Worm (Caenorhabditis elegans) whole organism, midembryonic: Measurements from ENCODE around the gene ZK686.1.

ENCODE experiments used
- T22C8.4 ChIP-seq: fragments of 200-800 bp; sonication (Bioruptor generic); IDR thresholded peaks from 2 replicates; pipeline ENCODE4 v1.3.6; 2022; ENCODE audit warnings: missing genetic modification characterization, missing compliant biosample characterization
- cog-1 ChIP-seq: sonication (generic microtip); optimal IDR thresholded peaks from 2 replicates; lab custom pipeline; 2016; ENCODE audit warnings: missing genetic modification characterization, missing compliant biosample characterization
- flt-1 ChIP-seq: fragments of 200-800 bp; sonication (Bioruptor generic); IDR thresholded peaks from 2 replicates; pipeline ENCODE4 v1.3.6; 2022; ENCODE audit warnings: missing genetic modification characterization, missing compliant biosample characterization
- klf-2 ChIP-seq: fragments of 200-800 bp; sonication (Bioruptor generic); conservative IDR thresholded peaks from 2 replicates; pipeline ENCODE4 v1.3.6; 2022; ENCODE audit warnings: missing genetic modification reagents, missing genetic modification characterization, missing compliant biosample characterization
- med-1 ChIP-seq: sonication (generic microtip); optimal IDR thresholded peaks from 2 replicates; lab custom pipeline; 2017; ENCODE audit warnings: missing genetic modification characterization, mild to moderate bottlenecking, missing compliant biosample characterization, antibody characterized with exemption, missing genetic modification reagents; ENCODE audit not compliant: insufficient read depth
- ref-1 ChIP-seq: fragments of 200-800 bp; sonication (Bioruptor generic); conservative IDR thresholded peaks from 2 replicates; pipeline ENCODE4 v1.3.6; 2022; ENCODE audit warnings: missing genetic modification reagents, missing genetic modification characterization, missing compliant biosample characterization
- tab-1 ChIP-seq: fragments of 200-800 bp; sonication (Bioruptor generic); IDR thresholded peaks from 2 replicates; pipeline ENCODE4 v1.3.6; 2022; ENCODE audit warnings: missing genetic modification characterization, missing compliant biosample characterization
- ztf-23 ChIP-seq: fragments of 200-800 bp; sonication (Bioruptor generic); IDR thresholded peaks from 2 replicates; pipeline ENCODE4 v1.3.6; 2022; ENCODE audit warnings: missing genetic modification reagents, missing genetic modification characterization, missing compliant biosample characterization
- ztf-29 ChIP-seq: fragments of 200-800 bp; sonication (Bioruptor generic); IDR thresholded peaks from 2 replicates; pipeline ENCODE4 v1.3.6; 2022; ENCODE audit warnings: missing genetic modification reagents, missing genetic modification characterization, missing compliant biosample characterization

Gene ZK686.1

ce11 chrIII:7780566-7781238 is 7.8 kb downstream of the ZK686.1 start:
- TF ChIP-seq tab-1 (GFP tag; lab: Robert Waterston, UW) (no peak), cog-1 (no peak), ztf-23 (GFP tag; lab: Robert Waterston, UW) (no peak), klf-2 (GFP tag; lab: Robert Waterston, UW) (no peak), T22C8.4 (no peak), med-1 (no peak), ztf-29 (GFP tag; lab: Robert Waterston, UW) (no peak), ref-1 (GFP tag; lab: Robert Waterston, UW) (no peak), flt-1 (GFP tag; lab: Robert Waterston, UW) (no peak)

ce11 chrIII:7783354-7783753 is 10.4 kb downstream of the ZK686.1 start, which contains the start of gene mab-5:
Gene mab-5 (minus strand): TSS chrIII:7783454.
- TF ChIP-seq klf-2 (GFP tag; lab: Robert Waterston, UW) (no peak), cog-1 (no peak), ztf-23 (GFP tag; lab: Robert Waterston, UW) (no peak), med-1 (no peak), ztf-29 (GFP tag; lab: Robert Waterston, UW) (no peak), ref-1 (GFP tag; lab: Robert Waterston, UW) (no peak), T22C8.4 (no peak), flt-1 (GFP tag; lab: Robert Waterston, UW) (no peak), tab-1 (GFP tag; lab: Robert Waterston, UW) (no peak)

- TF ChIP-seq ref-1 (GFP tag; lab: Robert Waterston, UW) (no peak), cog-1 (no peak)
Measured at ce11 chrIII:7784201-7784600, 11.3 kb downstream of the ZK686.1 start.

- TF ChIP-seq tab-1 (GFP tag; lab: Robert Waterston, UW): no peak
- no peak for TF ChIP-seq ref-1 (GFP tag; lab: Robert Waterston, UW)
- no peak for TF ChIP-seq klf-2 (GFP tag; lab: Robert Waterston, UW)
- no peak for TF ChIP-seq med-1
- no peak for TF ChIP-seq flt-1 (GFP tag; lab: Robert Waterston, UW)
- no peak for TF ChIP-seq cog-1
- TF ChIP-seq ztf-29 (GFP tag; lab: Robert Waterston, UW): no peak
- no peak for TF ChIP-seq T22C8.4
- no peak for TF ChIP-seq ztf-23 (GFP tag; lab: Robert Waterston, UW)
Measured at ce11 chrIII:7788410-7788809, 15.5 kb downstream of the ZK686.1 start.

ce11 chrIII:7790522-7790921 is 17.6 kb downstream of the ZK686.1 start:
- TF ChIP-seq ztf-23 (GFP tag; lab: Robert Waterston, UW): no peak
- TF ChIP-seq T22C8.4: no peak
- TF ChIP-seq cog-1: no peak

ce11 chrIII:7792209-7792608 is 19.3 kb downstream of the ZK686.1 start:
- no peak for TF ChIP-seq ztf-29 (GFP tag; lab: Robert Waterston, UW)
- TF ChIP-seq med-1: no peak
- no peak for TF ChIP-seq klf-2 (GFP tag; lab: Robert Waterston, UW)
- TF ChIP-seq cog-1: no peak
- no peak for TF ChIP-seq ref-1 (GFP tag; lab: Robert Waterston, UW)
- no peak for TF ChIP-seq T22C8.4
- TF ChIP-seq ztf-23 (GFP tag; lab: Robert Waterston, UW): no peak

ce11 chrIII:7792970-7793369 is 20.0 kb downstream of the ZK686.1 start:
- TF ChIP-seq cog-1 (no peak), flt-1 (GFP tag; lab: Robert Waterston, UW) (no peak), T22C8.4 (no peak), ztf-29 (GFP tag; lab: Robert Waterston, UW) (no peak), klf-2 (GFP tag; lab: Robert Waterston, UW) (no peak), ztf-23 (GFP tag; lab: Robert Waterston, UW) (no peak), tab-1 (GFP tag; lab: Robert Waterston, UW) (no peak), med-1 (no peak)

- TF ChIP-seq flt-1 (GFP tag; lab: Robert Waterston, UW): no peak
- no peak for TF ChIP-seq cog-1
- TF ChIP-seq ztf-29 (GFP tag; lab: Robert Waterston, UW): no peak
- no peak for TF ChIP-seq T22C8.4
- no peak for TF ChIP-seq ztf-23 (GFP tag; lab: Robert Waterston, UW)
- no peak for TF ChIP-seq ref-1 (GFP tag; lab: Robert Waterston, UW)
- no peak for TF ChIP-seq tab-1 (GFP tag; lab: Robert Waterston, UW)
- TF ChIP-seq med-1: no peak
- no peak for TF ChIP-seq klf-2 (GFP tag; lab: Robert Waterston, UW)
Measured at ce11 chrIII:7795311-7795710, 22.4 kb downstream of the ZK686.1 start, which contains the start of gene cyk-7. Gene cyk-7 (minus strand): TSS chrIII:7795409.

- TF ChIP-seq med-1 (no peak), ztf-29 (GFP tag; lab: Robert Waterston, UW) (no peak), ztf-23 (GFP tag; lab: Robert Waterston, UW) (no peak), tab-1 (GFP tag; lab: Robert Waterston, UW) (no peak), klf-2 (GFP tag; lab: Robert Waterston, UW) (no peak), flt-1 (GFP tag; lab: Robert Waterston, UW) (no peak), ref-1 (GFP tag; lab: Robert Waterston, UW) (no peak), T22C8.4 (no peak), cog-1 (no peak)
Measured at ce11 chrIII:7805253-7805652, 32.3 kb downstream of the ZK686.1 start.

ce11 chrIII:7806947-7807346 is 34.0 kb downstream of the ZK686.1 start:
- no peak for TF ChIP-seq flt-1 (GFP tag; lab: Robert Waterston, UW)
- no peak for TF ChIP-seq ref-1 (GFP tag; lab: Robert Waterston, UW)
- no peak for TF ChIP-seq cog-1
- TF ChIP-seq T22C8.4: no peak
- no peak for TF ChIP-seq tab-1 (GFP tag; lab: Robert Waterston, UW)
- no peak for TF ChIP-seq med-1
- no peak for TF ChIP-seq ztf-23 (GFP tag; lab: Robert Waterston, UW)
- no peak for TF ChIP-seq ztf-29 (GFP tag; lab: Robert Waterston, UW)
- TF ChIP-seq klf-2 (GFP tag; lab: Robert Waterston, UW): no peak
